Worm (Caenorhabditis elegans) whole organism, young adult: ENCODE results near the gene T07D4.2.

ENCODE experiments used
- F23B12.7 ChIP-seq: sonication (generic microtip); optimal IDR thresholded peaks from 2 replicates; lab custom pipeline; 2017; ENCODE audit warnings: missing genetic modification characterization, mild to moderate bottlenecking, missing compliant biosample characterization, antibody characterized with exemption, moderate library complexity; ENCODE audit not compliant: insufficient read depth
- ama-1 ChIP-seq, 3 experiments: fragments of 150-350 bp in 1 of 3; sonication (generic microtip) in 2 of 3; optimal IDR thresholded peaks; 2 replicates each; lab custom pipeline; 2014 to 2018; ENCODE audit warnings: missing biosample characterization in 2 of 3, missing genetic modification characterization in 2 of 3, missing genetic modification reagents in 2 of 3
- bed-2 ChIP-seq: fragments of 200-800 bp; sonication (Bioruptor generic); IDR thresholded peaks from 2 replicates; pipeline ENCODE4 v1.3.6; 2022; ENCODE audit warnings: missing genetic modification reagents, missing genetic modification characterization, missing compliant biosample characterization
- cebp-1 ChIP-seq, 2 experiments: fragments of 200-800 bp in 1 of 2; sonication (Bioruptor generic) in 1 of 2; sonication (generic microtip) in 1 of 2; IDR thresholded peaks in 1 of 2; optimal IDR thresholded peaks in 1 of 2; 2 replicates each; pipeline versions ENCODE4 v1.3.6 to Lab custom; 2017 to 2022; ENCODE audit warnings: missing compliant biosample characterization in 2 of 2, missing genetic modification characterization in 2 of 2, mild to moderate bottlenecking in 1 of 2, missing genetic modification reagents in 1 of 2, moderate library complexity in 1 of 2
- ceh-27 ChIP-seq: fragments of 200-800 bp; sonication (Bioruptor generic); optimal IDR thresholded peaks from 2 replicates; lab custom pipeline; 2018; ENCODE audit warnings: mild to moderate bottlenecking, missing genetic modification characterization, moderate library complexity, missing compliant biosample characterization
- chd-7 ChIP-seq: sonication (generic microtip); optimal IDR thresholded peaks from 2 replicates; lab custom pipeline; 2016; ENCODE audit warnings: mild to moderate bottlenecking, missing genetic modification characterization, moderate library complexity, missing compliant biosample characterization
- dpff-1 ChIP-seq: sonication (generic microtip); optimal IDR thresholded peaks from 2 replicates; lab custom pipeline; 2017; ENCODE audit warnings: mild to moderate bottlenecking, missing genetic modification characterization, missing compliant biosample characterization
- efl-1 ChIP-seq: fragments of 150-350 bp; optimal IDR thresholded peaks from 2 replicates; lab custom pipeline; 2014; ENCODE audit warnings: missing biosample characterization, missing genetic modification reagents, missing genetic modification characterization
- hmg-1.2 ChIP-seq: fragments of 200-800 bp; sonication (Bioruptor generic); IDR thresholded peaks from 2 replicates; pipeline ENCODE4 v1.3.6; 2022; ENCODE audit warnings: missing genetic modification reagents, missing genetic modification characterization, missing compliant biosample characterization
- rcor-1 ChIP-seq: fragments of 200-800 bp; sonication (Bioruptor generic); IDR thresholded peaks from 2 replicates; pipeline ENCODE4 v1.3.6; 2022; ENCODE audit warnings: missing genetic modification reagents, missing genetic modification characterization, missing compliant biosample characterization
- tbx-9 ChIP-seq: sonication (generic microtip); optimal IDR thresholded peaks from 2 replicates; lab custom pipeline; 2016; ENCODE audit warnings: borderline replicate concordance, missing genetic modification characterization, inconsistent platforms, missing compliant biosample characterization
- ztf-6 ChIP-seq: fragments of 200-800 bp; sonication (Bioruptor generic); IDR thresholded peaks from 2 replicates; pipeline ENCODE4 v1.3.6; 2022; ENCODE audit warnings: missing genetic modification reagents, missing genetic modification characterization, missing compliant biosample characterization

ce11 chrII:8891042-8891441 lies 17.3 kb upstream of the T07D4.2 start:
- no peak for TF ChIP-seq chd-7 (tag; lab: Kevin White, UChicago)
- TF ChIP-seq tbx-9 (tag; lab: Kevin White, UChicago) = no peak
- TF ChIP-seq ztf-6 (GFP tag; lab: Robert Waterston, UW) = no peak
- peak; percentile 67 for TF ChIP-seq efl-1 (GFP tag; lab: Kevin White, UChicago)
- no peak for TF ChIP-seq rcor-1 (GFP tag; lab: Robert Waterston, UW)
- TF ChIP-seq ceh-27 (GFP tag; lab: Kevin White, UChicago) = no peak
- no peak for TF ChIP-seq cebp-1 (GFP tag; IDR thresholded peaks at IDR 0.05; lab: Robert Waterston, UW)
- TF ChIP-seq cebp-1 (tag; optimal IDR thresholded peaks at IDR 0.05; lab: Kevin White, UChicago) = no peak
- no peak for TF ChIP-seq bed-2 (GFP tag; lab: Robert Waterston, UW)
- no peak for TF ChIP-seq F23B12.7 (tag; lab: Kevin White, UChicago)
- TF ChIP-seq dpff-1 = no peak
- TF ChIP-seq ama-1 (optimal IDR thresholded peaks at IDR 0.05; lab: Kevin White, UChicago) = no peak
- no peak for TF ChIP-seq ama-1 (GFP tag; optimal IDR thresholded peaks at IDR 0.05; lab: Kevin White, UChicago)
- TF ChIP-seq hmg-1.2 (GFP tag; lab: Robert Waterston, UW) = no peak
